Worm (Caenorhabditis elegans): ENCODE measurements around the gene srx-65.

- TF ChIP-seq attf-5 (GFP tag; optimal IDR thresholded peaks at IDR 0.05) = no peak
- no peak for TF ChIP-seq athp-1 (tag; optimal IDR thresholded peaks at IDR 0.05)
- TF ChIP-seq Y56A3A.18 (GFP tag; IDR thresholded peaks at IDR 0.05) = no peak
- TF ChIP-seq hlh-12 (tag; optimal IDR thresholded peaks at IDR 0.05) = no peak
- no peak for TF ChIP-seq Y67H2A.10 (GFP tag; conservative IDR thresholded peaks at IDR 0.05)
- TF ChIP-seq dpl-1 (GFP tag; optimal IDR thresholded peaks at IDR 0.05) = no peak
- no peak for TF ChIP-seq snpc-4 (GFP tag; optimal IDR thresholded peaks at IDR 0.05)
- no peak for TF ChIP-seq snpc-4 (tag; optimal IDR thresholded peaks at IDR 0.05)
These were observed 25.7 kb upstream of the srx-65 start for ce11 chrV:3896018-3896417.
